Worm (Caenorhabditis elegans): Measurements from ENCODE around the gene F48G7.13.

- TF ChIP-seq fkh-6 (tag; optimal IDR thresholded peaks at IDR 0.05), result no peak
- no peak for TF ChIP-seq nhr-232 (tag; optimal IDR thresholded peaks at IDR 0.05)
- no peak for TF ChIP-seq tbx-2 (tag; optimal IDR thresholded peaks at IDR 0.05)
- TF ChIP-seq nhr-11 (tag; optimal IDR thresholded peaks at IDR 0.05), result no peak
- no peak for TF ChIP-seq pqm-1 (tag; optimal IDR thresholded peaks at IDR 0.05)
- TF ChIP-seq lin-11 (tag; optimal IDR thresholded peaks at IDR 0.05), result no peak
- TF ChIP-seq pha-4 (tag; optimal IDR thresholded peaks at IDR 0.05), result no peak
- no peak for TF ChIP-seq pag-3 (tag; optimal IDR thresholded peaks at IDR 0.05; ENCODE audit: borderline replicate concordance)
- TF ChIP-seq ceh-2 (tag; optimal IDR thresholded peaks at IDR 0.05), result no peak
- TF ChIP-seq pat-9 (tag; optimal IDR thresholded peaks at IDR 0.05), result no peak
- TF ChIP-seq zip-5 (tag; optimal IDR thresholded peaks at IDR 0.05), result no peak
- no peak for TF ChIP-seq nfya-1 (tag; optimal IDR thresholded peaks at IDR 0.05)
- no peak for TF ChIP-seq fkh-10 (GFP tag; optimal IDR thresholded peaks at IDR 0.05)
Observed at ce11 chrV:597823-598222, 17.6 kb upstream of the F48G7.13 start.
